Fruit fly (Drosophila melanogaster) whole organism, embryonic: ENCODE measurements around the gene pim.

ENCODE experiments used
- B-H2 ChIP-seq: fragments of 200-800 bp; sonication (Bioruptor generic); optimal IDR thresholded peaks from 2 replicates; lab custom pipeline; 2018; ENCODE audit warnings: missing biosample characterization, mild to moderate bottlenecking, missing genetic modification characterization
- BtbVII ChIP-seq: fragments of 200-800 bp; sonication (Bioruptor generic); optimal IDR thresholded peaks from 3 replicates; lab custom pipeline; 2017; ENCODE audit warnings: missing biosample characterization, mild to moderate bottlenecking, missing genetic modification characterization
- CG11504 ChIP-seq: fragments of 200-800 bp; sonication (Bioruptor generic); optimal IDR thresholded peaks from 3 replicates; lab custom pipeline; 2019; ENCODE audit warnings: missing biosample characterization, mild to moderate bottlenecking, missing genetic modification characterization, moderate library complexity
- CG12071 ChIP-seq: fragments of 200-800 bp; sonication (Bioruptor generic); optimal IDR thresholded peaks from 3 replicates; lab custom pipeline; 2018; ENCODE audit warnings: missing biosample characterization, mild to moderate bottlenecking, missing genetic modification characterization
- CG12391 ChIP-seq: fragments of 200-800 bp; sonication (Bioruptor generic); optimal IDR thresholded peaks from 3 replicates; lab custom pipeline; 2018; ENCODE audit warnings: missing biosample characterization, mild to moderate bottlenecking, missing genetic modification characterization, moderate library complexity
- CG12659 ChIP-seq: fragments of 200-800 bp; sonication (Bioruptor generic); optimal IDR thresholded peaks from 3 replicates; lab custom pipeline; 2017; ENCODE audit warnings: mild to moderate bottlenecking, missing biosample characterization, missing genetic modification reagents, missing genetic modification characterization
- CG12744 ChIP-seq: fragments of 200-800 bp; sonication (Bioruptor generic); optimal IDR thresholded peaks from 2 replicates; lab custom pipeline; 2016; ENCODE audit warnings: missing biosample characterization, missing genetic modification characterization
- CG13894 ChIP-seq: fragments of 200-800 bp; sonication (Bioruptor generic); optimal IDR thresholded peaks from 3 replicates; lab custom pipeline; 2018; ENCODE audit warnings: missing biosample characterization, mild to moderate bottlenecking, missing genetic modification characterization, moderate library complexity
- CG14441 ChIP-seq: fragments of 200-800 bp; sonication (Bioruptor generic); IDR thresholded peaks from 2 replicates; pipeline ENCODE4 v1.3.6; 2022; ENCODE audit warnings: missing biosample characterization, missing genetic modification characterization
- CG14667 ChIP-seq: fragments of 200-800 bp; sonication (Bioruptor generic); IDR thresholded peaks from 2 replicates; pipeline ENCODE4 v1.3.6; 2022; ENCODE audit warnings: missing biosample characterization, missing genetic modification characterization
- CG18011 ChIP-seq: fragments of 200-800 bp; sonication (Bioruptor generic); optimal IDR thresholded peaks from 2 replicates; lab custom pipeline; 2017; ENCODE audit warnings: missing biosample characterization, missing genetic modification characterization, mild to moderate bottlenecking, moderate library complexity, missing genotype
- CG18262 ChIP-seq: fragments of 200-800 bp; optimal IDR thresholded peaks from 3 replicates; lab custom pipeline; 2019; ENCODE audit warnings: missing biosample characterization, mild to moderate bottlenecking, missing genetic modification characterization, moderate library complexity
- CG2678 ChIP-seq: fragments of 200-800 bp; sonication (Bioruptor generic); optimal IDR thresholded peaks from 3 replicates; lab custom pipeline; 2019; ENCODE audit warnings: missing biosample characterization, mild to moderate bottlenecking, missing genetic modification characterization, moderate library complexity
- CG4360 ChIP-seq: fragments of 200-800 bp; sonication (Bioruptor generic); IDR thresholded peaks from 2 replicates; pipeline ENCODE4 v1.3.6; 2022; ENCODE audit warnings: missing biosample characterization, missing genetic modification characterization
- CG7271 ChIP-seq: fragments of 200-800 bp; sonication (Bioruptor generic); optimal IDR thresholded peaks from 2 replicates; lab custom pipeline; 2018; ENCODE audit warnings: missing biosample characterization, mild to moderate bottlenecking, missing genetic modification characterization, moderate library complexity
- CG8359 ChIP-seq: fragments of 200-800 bp; sonication (Bioruptor generic); optimal IDR thresholded peaks from 2 replicates; lab custom pipeline; 2017; ENCODE audit warnings: missing biosample characterization, mild to moderate bottlenecking, missing genetic modification characterization, borderline replicate concordance
- CG9215 ChIP-seq: fragments of 200-800 bp; sonication (Bioruptor generic); IDR thresholded peaks from 2 replicates; pipeline ENCODE4 v1.3.6; 2022; ENCODE audit warnings: missing biosample characterization, missing genetic modification characterization
- CG9817 ChIP-seq: fragments of 200-800 bp; sonication (Bioruptor generic); optimal IDR thresholded peaks from 2 replicates; lab custom pipeline; 2018; ENCODE audit warnings: missing biosample characterization, mild to moderate bottlenecking, missing genetic modification characterization, moderate library complexity
- D ChIP-seq, 2 experiments: fragments of 200-800 bp in 1 of 2; fragments of >200 bp in 1 of 2; sonication (Bioruptor generic) in 1 of 2; optimal IDR thresholded peaks; 2 replicates in 1 of 2; 3 replicates in 1 of 2; lab custom pipeline; 2017; ENCODE audit warnings: mild to moderate bottlenecking in 1 of 2, missing biosample characterization in 1 of 2, missing genetic modification characterization in 1 of 2, missing genetic modification reagents in 1 of 2
- E2f2 ChIP-seq: fragments of 200-800 bp; sonication (Bioruptor generic); IDR thresholded peaks from 2 replicates; pipeline ENCODE4 v1.3.6; 2022; ENCODE audit warnings: missing biosample characterization, missing genetic modification characterization
- Elba2 ChIP-seq: fragments of 200-800 bp; sonication (Bioruptor generic); optimal IDR thresholded peaks from 3 replicates; lab custom pipeline; 2016; ENCODE audit warnings: missing biosample characterization, missing genetic modification characterization
- HLH54F ChIP-seq: fragments of 200-800 bp; sonication (Bioruptor generic); optimal IDR thresholded peaks from 3 replicates; lab custom pipeline; 2016; ENCODE audit warnings: missing biosample characterization, missing genetic modification characterization
- HLHmδ ChIP-seq: fragments of 200-800 bp; sonication (Bioruptor generic); optimal IDR thresholded peaks from 2 replicates; lab custom pipeline; 2018; ENCODE audit warnings: missing biosample characterization, mild to moderate bottlenecking, missing genetic modification characterization, moderate library complexity
- Hmx ChIP-seq: fragments of 200-800 bp; sonication (Bioruptor generic); optimal IDR thresholded peaks from 2 replicates; lab custom pipeline; 2016; ENCODE audit warnings: missing biosample characterization, missing genetic modification characterization
- Poxn ChIP-seq: fragments of 200-800 bp; sonication (Bioruptor generic); IDR thresholded peaks from 2 replicates; pipeline ENCODE4 v1.3.6; 2022; ENCODE audit warnings: missing biosample characterization, missing genetic modification characterization
- Ptx1 ChIP-seq: fragments of 200-800 bp; sonication (Bioruptor generic); IDR thresholded peaks from 2 replicates; pipeline ENCODE4 v1.3.6; 2022; ENCODE audit warnings: missing biosample characterization, missing genetic modification characterization
- Tbp ChIP-seq: fragments of >200 bp; optimal IDR thresholded peaks from 2 replicates; lab custom pipeline; 2018; ENCODE audit warnings: missing biosample characterization, missing genetic modification characterization
- chn ChIP-seq: fragments of 200-800 bp; sonication (Bioruptor generic); optimal IDR thresholded peaks from 2 replicates; lab custom pipeline; 2016; ENCODE audit warnings: missing biosample characterization, missing genetic modification characterization
- croc ChIP-seq: fragments of 200-800 bp; sonication (Bioruptor generic); conservative IDR thresholded peaks from 3 replicates; pipeline ENCODE4 v1.3.6; 2022; ENCODE audit warnings: missing biosample characterization, missing genetic modification characterization
- da ChIP-seq: fragments of 200-800 bp; sonication (Bioruptor generic); optimal IDR thresholded peaks from 2 replicates; lab custom pipeline; 2016; ENCODE audit warnings: missing biosample characterization, missing genetic modification characterization
- danr ChIP-seq: fragments of 200-800 bp; sonication (Bioruptor generic); IDR thresholded peaks from 2 replicates; pipeline ENCODE4 v1.3.6; 2022; ENCODE audit warnings: missing biosample characterization, missing genetic modification characterization
- dpn ChIP-seq, 2 experiments: fragments of 200-800 bp; sonication (Bioruptor generic); optimal IDR thresholded peaks; 3 replicates each; lab custom pipeline; 2016; ENCODE audit warnings: missing biosample characterization in 2 of 2, missing genetic modification characterization in 2 of 2
- emc ChIP-seq: fragments of 200-800 bp; sonication (Bioruptor generic); optimal IDR thresholded peaks from 2 replicates; lab custom pipeline; 2016; ENCODE audit warnings: missing biosample characterization, missing genetic modification characterization
- hbn ChIP-seq: fragments of 200-800 bp; sonication (Bioruptor generic); IDR thresholded peaks from 2 replicates; pipeline ENCODE4 v1.3.6; 2022; ENCODE audit warnings: missing biosample characterization, missing genetic modification characterization; ENCODE audit not compliant: partially characterized antibody
- jumu ChIP-seq: fragments of 200-800 bp; sonication (Bioruptor generic); optimal IDR thresholded peaks from 3 replicates; lab custom pipeline; 2016; ENCODE audit warnings: missing biosample characterization, missing genetic modification characterization
- kay ChIP-seq: fragments of 200-800 bp; sonication (Bioruptor generic); optimal IDR thresholded peaks from 2 replicates; lab custom pipeline; 2016; ENCODE audit warnings: missing biosample characterization, missing genetic modification characterization
- lbe ChIP-seq: fragments of 200-800 bp; sonication (Bioruptor generic); optimal IDR thresholded peaks from 2 replicates; lab custom pipeline; 2016; ENCODE audit warnings: missing biosample characterization, mild to moderate bottlenecking, missing genetic modification characterization
- lmd ChIP-seq: fragments of 200-800 bp; sonication (Bioruptor generic); IDR thresholded peaks from 2 replicates; pipeline ENCODE4 v1.3.6; 2022; ENCODE audit warnings: missing biosample characterization, missing genetic modification characterization
- nmo ChIP-seq: fragments of 200-800 bp; sonication (Bioruptor generic); optimal IDR thresholded peaks from 2 replicates; lab custom pipeline; 2018; ENCODE audit warnings: missing biosample characterization, mild to moderate bottlenecking, missing genetic modification characterization, moderate library complexity
- onecut ChIP-seq: fragments of 200-800 bp; sonication (Bioruptor generic); IDR thresholded peaks from 2 replicates; pipeline ENCODE4 v1.3.6; 2022; ENCODE audit warnings: missing biosample characterization, missing genetic modification characterization
- pan ChIP-seq, 4 experiments: fragments of >200 bp in 3 of 4; fragments of 200-800 bp in 1 of 4; sonication (Bioruptor generic) in 1 of 4; optimal IDR thresholded peaks in 3 of 4; IDR thresholded peaks in 1 of 4; 2 replicates each; pipeline versions ENCODE4 v1.3.6 to Lab custom; 2017 to 2022; ENCODE audit warnings: missing biosample characterization in 2 of 4, missing genetic modification characterization in 2 of 4, mixed read lengths in 1 of 4
- peb ChIP-seq: fragments of 200-800 bp; sonication (Bioruptor generic); IDR thresholded peaks from 2 replicates; pipeline ENCODE4 v1.3.6; 2022; ENCODE audit warnings: missing biosample characterization, missing genetic modification characterization
- pho ChIP-seq: fragments of 200-800 bp; sonication (Bioruptor generic); optimal IDR thresholded peaks from 2 replicates; lab custom pipeline; 2016; ENCODE audit warnings: missing biosample characterization, missing genetic modification characterization
- sob ChIP-seq: fragments of 200-800 bp; sonication (Bioruptor generic); IDR thresholded peaks from 2 replicates; pipeline ENCODE4 v1.3.6; 2022; ENCODE audit warnings: missing biosample characterization, missing genetic modification characterization
- sr ChIP-seq: fragments of 200-800 bp; sonication (Bioruptor generic); IDR thresholded peaks from 3 replicates; pipeline ENCODE4 v1.3.6; 2022; ENCODE audit warnings: missing biosample characterization, missing genetic modification characterization
- ssp ChIP-seq: fragments of 200-800 bp; sonication (Bioruptor generic); IDR thresholded peaks from 2 replicates; pipeline ENCODE4 v1.3.6; 2022; ENCODE audit warnings: missing biosample characterization, missing genetic modification characterization
- stwl ChIP-seq: fragments of 200-800 bp; sonication (Bioruptor generic); optimal IDR thresholded peaks from 3 replicates; lab custom pipeline; 2018; ENCODE audit warnings: missing biosample characterization, mild to moderate bottlenecking, missing genetic modification characterization, moderate library complexity
- tio ChIP-seq: fragments of 200-800 bp; sonication (Bioruptor generic); optimal IDR thresholded peaks from 2 replicates; lab custom pipeline; 2017; ENCODE audit warnings: missing biosample characterization, missing genetic modification characterization, inconsistent platforms
- vvl ChIP-seq: fragments of 200-800 bp; sonication (Bioruptor generic); IDR thresholded peaks from 2 replicates; pipeline ENCODE4 v1.3.6; 2022; ENCODE audit warnings: missing biosample characterization, missing genetic modification characterization

The pim gene

dm6 chr2L:10408122-10408576 is 45.4 kb downstream of the pim start, which contains the start of the genes Ip259 and RpS27A (continued):
- TF ChIP-seq CG4360 (GFP tag; lab: Robert Waterston, UW): 0 out of 2 replicates have a peak, but pooled peaks have one; percentile 40
- TF ChIP-seq peb (GFP tag; lab: Robert Waterston, UW): no peak; the same call in 1 of the 2 replicates
- peak; percentile 70 for TF ChIP-seq CG9817 (tag; lab: Kevin White, UChicago)
- TF ChIP-seq sr (GFP tag; lab: Robert Waterston, UW): no peak; the same call in 1 of the 3 replicates
- TF ChIP-seq CG12071 (GFP tag; lab: Kevin White, UChicago): no peak
- TF ChIP-seq E2f2 (GFP tag; lab: Robert Waterston, UW): peak; percentile 27; the same call in 1 of the 2 replicates
- TF ChIP-seq D (optimal IDR thresholded peaks at IDR 0.05; lab: Kevin White, UChicago): no peak
- peak; percentile 62 for TF ChIP-seq D (GFP tag; optimal IDR thresholded peaks at IDR 0.05; lab: Kevin White, UChicago)
- peak; percentile 54 for TF ChIP-seq CG18262 (tag; lab: Kevin White, UChicago)
- TF ChIP-seq Ptx1: peak; percentile 71; the same call in 1 of the 2 replicates
- peak; percentile 86 for TF ChIP-seq HLHmδ
- TF ChIP-seq hbn (GFP tag; lab: Robert Waterston, UW): no peak
- TF ChIP-seq danr (GFP tag; lab: Robert Waterston, UW): peak; percentile 40; the same call in 1 of the 2 replicates
- no peak for TF ChIP-seq Tbp (GFP tag; lab: Kevin White, UChicago)
- TF ChIP-seq da (GFP tag; lab: Kevin White, UChicago): peak; percentile 95
- peak; percentile 60 for TF ChIP-seq CG8359 (GFP tag; lab: Kevin White, UChicago)
- peak; percentile 30 for TF ChIP-seq stwl (tag; lab: Kevin White, UChicago)
- TF ChIP-seq CG13894: no peak
- no peak for TF ChIP-seq CG11504 (tag; lab: Kevin White, UChicago)
- TF ChIP-seq HLH54F: peak; percentile 58
- no peak; the same call in 1 of the 2 replicates for TF ChIP-seq CG14667 (GFP tag; lab: Robert Waterston, UW)
- TF ChIP-seq CG12744 (GFP tag; lab: Kevin White, UChicago): peak; percentile 55
- TF ChIP-seq Hmx (GFP tag; lab: Kevin White, UChicago): peak; percentile 6
- TF ChIP-seq lbe (GFP tag; lab: Kevin White, UChicago): peak; percentile 61
- TF ChIP-seq ssp (GFP tag; lab: Robert Waterston, UW): peak; percentile 96
- TF ChIP-seq CG18011 (GFP tag; lab: Kevin White, UChicago): peak; percentile 55
- TF ChIP-seq CG9215: no peak
- peak; percentile 81 for TF ChIP-seq nmo
- TF ChIP-seq BtbVII (GFP tag; lab: Kevin White, UChicago): peak; percentile 61
- TF ChIP-seq dpn (GFP tag; optimal IDR thresholded peaks at IDR 0.05; lab: Kevin White, UChicago): peak; percentile 30 to 82
- peak; percentile 75 for TF ChIP-seq onecut (GFP tag; lab: Robert Waterston, UW)
- TF ChIP-seq pan (optimal IDR thresholded peaks at IDR 0.05; lab: Kevin White, UChicago): no peak
- peak in 1 of 2 experiments; percentile 77 for TF ChIP-seq pan (GFP tag; optimal IDR thresholded peaks at IDR 0.05 in 1 of 2, IDR thresholded peaks at IDR 0.05 in 1 of 2)
- TF ChIP-seq sob: peak; percentile 84
- no peak for TF ChIP-seq CG2678 (tag; lab: Kevin White, UChicago)
- no peak for TF ChIP-seq jumu
- peak; percentile 37 for TF ChIP-seq chn (GFP tag; lab: Kevin White, UChicago)
- peak; percentile 50 for TF ChIP-seq pho (GFP tag; lab: Kevin White, UChicago)
- peak; percentile 74 for TF ChIP-seq emc
- peak; percentile 71 for TF ChIP-seq tio (GFP tag; lab: Kevin White, UChicago)
- peak; percentile 61 for TF ChIP-seq croc (GFP tag; lab: Robert Waterston, UW)
- no peak for TF ChIP-seq kay (GFP tag; lab: Kevin White, UChicago)
- peak; percentile 86 for TF ChIP-seq B-H2 (GFP tag; lab: Kevin White, UChicago)
- TF ChIP-seq CG7271: peak; percentile 82
- peak; percentile 90 for TF ChIP-seq CG12659 (GFP tag; lab: Kevin White, UChicago)
- TF ChIP-seq vvl (GFP tag; lab: Robert Waterston, UW): peak; percentile 87
- TF ChIP-seq Elba2: no peak
- TF ChIP-seq CG12391 (tag; lab: Kevin White, UChicago): peak; percentile 68
- TF ChIP-seq Poxn (GFP tag; lab: Robert Waterston, UW): no peak
- peak; percentile 57 for TF ChIP-seq lmd
- TF ChIP-seq CG14441 (GFP tag; lab: Robert Waterston, UW): peak; percentile 57; the same call in 1 of the 2 replicates
